Worm (Caenorhabditis elegans) whole organism, midembryonic: ENCODE results near the gene igdb-3.

Experiments
- T22C8.4 ChIP-seq: fragments of 200-800 bp; sonication (Bioruptor generic); IDR thresholded peaks from 2 replicates; pipeline ENCODE4 v1.3.6; 2022; ENCODE audit warnings: missing genetic modification characterization, missing compliant biosample characterization
- cog-1 ChIP-seq: sonication (generic microtip); optimal IDR thresholded peaks from 2 replicates; lab custom pipeline; 2016; ENCODE audit warnings: missing genetic modification characterization, missing compliant biosample characterization
- flt-1 ChIP-seq: fragments of 200-800 bp; sonication (Bioruptor generic); IDR thresholded peaks from 2 replicates; pipeline ENCODE4 v1.3.6; 2022; ENCODE audit warnings: missing genetic modification characterization, missing compliant biosample characterization
- klf-2 ChIP-seq: fragments of 200-800 bp; sonication (Bioruptor generic); conservative IDR thresholded peaks from 2 replicates; pipeline ENCODE4 v1.3.6; 2022; ENCODE audit warnings: missing genetic modification reagents, missing genetic modification characterization, missing compliant biosample characterization
- med-1 ChIP-seq: sonication (generic microtip); optimal IDR thresholded peaks from 2 replicates; lab custom pipeline; 2017; ENCODE audit warnings: missing genetic modification characterization, mild to moderate bottlenecking, missing compliant biosample characterization, antibody characterized with exemption, missing genetic modification reagents; ENCODE audit not compliant: insufficient read depth
- ref-1 ChIP-seq: fragments of 200-800 bp; sonication (Bioruptor generic); conservative IDR thresholded peaks from 2 replicates; pipeline ENCODE4 v1.3.6; 2022; ENCODE audit warnings: missing genetic modification reagents, missing genetic modification characterization, missing compliant biosample characterization
- tab-1 ChIP-seq: fragments of 200-800 bp; sonication (Bioruptor generic); IDR thresholded peaks from 2 replicates; pipeline ENCODE4 v1.3.6; 2022; ENCODE audit warnings: missing genetic modification characterization, missing compliant biosample characterization
- ztf-23 ChIP-seq: fragments of 200-800 bp; sonication (Bioruptor generic); IDR thresholded peaks from 2 replicates; pipeline ENCODE4 v1.3.6; 2022; ENCODE audit warnings: missing genetic modification reagents, missing genetic modification characterization, missing compliant biosample characterization
- ztf-29 ChIP-seq: fragments of 200-800 bp; sonication (Bioruptor generic); IDR thresholded peaks from 2 replicates; pipeline ENCODE4 v1.3.6; 2022; ENCODE audit warnings: missing genetic modification reagents, missing genetic modification characterization, missing compliant biosample characterization

igdb-3 gene

DNA sequence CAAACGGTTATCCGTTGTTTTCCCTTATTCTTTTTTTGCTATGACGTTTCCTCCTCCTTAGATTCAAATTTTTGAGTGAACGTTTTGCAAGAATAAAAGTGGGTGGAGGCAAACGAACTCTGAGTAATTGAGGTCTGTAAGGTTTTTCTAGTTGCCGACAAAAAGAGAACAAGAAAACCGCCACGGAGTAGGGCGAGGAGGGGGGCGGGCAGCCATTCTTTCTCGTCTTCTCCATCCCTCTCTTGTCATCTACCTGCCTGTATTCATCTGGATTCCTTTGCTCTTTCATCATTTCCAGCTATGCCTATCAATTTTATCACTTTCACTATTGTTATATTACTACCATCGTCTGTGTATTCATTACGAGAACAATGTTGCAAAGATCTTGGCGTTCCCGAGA is at the start of gene igdb-3:
igdb-3 (plus strand) TSS at position 301 of the 400 bp plus-strand sequence.
- TF ChIP-seq cog-1 (tag; lab: Kevin White, UChicago) (no peak), tab-1 (no peak), ref-1 (no peak), ztf-23 (GFP tag; lab: Robert Waterston, UW) (no peak), flt-1 (GFP tag; lab: Robert Waterston, UW) (no peak), klf-2 (GFP tag; lab: Robert Waterston, UW) (no peak), med-1 (GFP tag; lab: Kevin White, UChicago) (no peak), ztf-29 (GFP tag; lab: Robert Waterston, UW) (no peak), T22C8.4 (no peak)

DNA sequence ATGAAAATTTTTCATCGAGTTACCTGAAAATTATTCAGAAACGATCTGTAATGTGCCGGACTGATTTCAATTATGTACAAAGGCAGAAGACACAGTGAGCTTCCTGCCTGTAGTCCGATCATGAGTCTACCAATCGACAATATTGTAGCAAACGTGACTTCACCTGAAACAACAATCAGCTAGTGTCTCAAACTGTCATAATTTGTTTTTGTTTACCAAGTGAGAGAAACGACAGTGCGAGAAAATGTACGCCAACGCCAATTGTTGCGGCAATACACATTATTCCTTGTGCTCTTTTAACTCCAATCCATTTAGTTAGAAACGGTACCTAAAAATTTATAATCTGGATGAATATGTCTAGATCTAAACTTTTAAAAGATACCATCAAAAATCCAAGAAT is 47.9 kb upstream of the igdb-3 start:
- TF ChIP-seq T22C8.4: no peak
- no peak for TF ChIP-seq ztf-23 (GFP tag; lab: Robert Waterston, UW)
- no peak for TF ChIP-seq flt-1 (GFP tag; lab: Robert Waterston, UW)
- no peak for TF ChIP-seq ref-1
- no peak for TF ChIP-seq med-1 (GFP tag; lab: Kevin White, UChicago)
- TF ChIP-seq tab-1: no peak
- no peak for TF ChIP-seq klf-2 (GFP tag; lab: Robert Waterston, UW)
- no peak for TF ChIP-seq ztf-29 (GFP tag; lab: Robert Waterston, UW)
- no peak for TF ChIP-seq cog-1 (tag; lab: Kevin White, UChicago)

DNA sequence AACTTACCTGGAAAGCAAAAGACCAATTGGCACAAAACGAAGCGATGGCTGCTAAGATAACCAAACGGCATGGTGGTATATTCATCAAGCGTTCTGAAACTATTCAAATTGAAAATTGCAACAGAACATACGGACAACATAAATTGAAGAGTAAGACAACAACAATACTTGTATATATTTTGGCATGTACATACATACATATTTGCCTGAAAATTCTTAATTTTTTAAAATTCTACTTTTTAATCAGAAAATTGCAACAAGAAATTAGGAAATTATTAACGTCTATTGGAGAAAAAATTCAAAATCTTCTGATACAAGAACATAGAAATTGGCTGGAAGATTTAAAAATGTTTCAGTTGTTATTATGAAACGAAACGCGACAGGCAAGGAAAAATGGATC is 47.3 kb upstream of the igdb-3 start, which contains the start of gene C03B1.13:
C03B1.13 (minus strand) TSS at position 101 of the 400 bp plus-strand sequence.
- TF ChIP-seq tab-1: no peak
- no peak for TF ChIP-seq ref-1
- TF ChIP-seq med-1 (GFP tag; lab: Kevin White, UChicago): no peak
- no peak for TF ChIP-seq T22C8.4
- TF ChIP-seq ztf-23 (GFP tag; lab: Robert Waterston, UW): no peak
- TF ChIP-seq cog-1 (tag; lab: Kevin White, UChicago): no peak
- TF ChIP-seq klf-2 (GFP tag; lab: Robert Waterston, UW): no peak
- TF ChIP-seq ztf-29 (GFP tag; lab: Robert Waterston, UW): no peak
- TF ChIP-seq flt-1 (GFP tag; lab: Robert Waterston, UW): no peak

DNA sequence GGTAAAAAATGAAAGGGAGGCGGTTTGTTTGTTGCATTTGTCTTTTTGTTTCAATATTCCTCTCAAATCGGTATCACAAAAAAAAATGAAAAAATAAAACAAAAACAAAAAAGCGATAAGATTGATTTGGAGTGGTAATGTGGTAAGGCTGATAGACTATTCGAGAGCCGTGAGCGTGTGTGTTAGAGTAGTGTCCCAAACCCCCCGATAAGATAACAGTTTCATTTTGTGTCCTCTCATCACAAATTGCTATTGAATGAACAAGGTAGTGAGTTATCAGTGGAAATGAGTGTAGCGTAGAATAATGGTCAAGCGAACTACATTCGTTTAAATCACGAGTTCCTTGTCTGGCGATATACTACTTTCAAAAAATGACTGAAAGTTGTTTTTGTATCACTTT is 46.8 kb upstream of the igdb-3 start:
- TF ChIP-seq tab-1 (no peak), flt-1 (GFP tag; lab: Robert Waterston, UW) (no peak), ztf-29 (GFP tag; lab: Robert Waterston, UW) (no peak), T22C8.4 (no peak), ztf-23 (GFP tag; lab: Robert Waterston, UW) (no peak), med-1 (GFP tag; lab: Kevin White, UChicago) (no peak), ref-1 (no peak), cog-1 (tag; lab: Kevin White, UChicago) (no peak), klf-2 (GFP tag; lab: Robert Waterston, UW) (no peak)

DNA sequence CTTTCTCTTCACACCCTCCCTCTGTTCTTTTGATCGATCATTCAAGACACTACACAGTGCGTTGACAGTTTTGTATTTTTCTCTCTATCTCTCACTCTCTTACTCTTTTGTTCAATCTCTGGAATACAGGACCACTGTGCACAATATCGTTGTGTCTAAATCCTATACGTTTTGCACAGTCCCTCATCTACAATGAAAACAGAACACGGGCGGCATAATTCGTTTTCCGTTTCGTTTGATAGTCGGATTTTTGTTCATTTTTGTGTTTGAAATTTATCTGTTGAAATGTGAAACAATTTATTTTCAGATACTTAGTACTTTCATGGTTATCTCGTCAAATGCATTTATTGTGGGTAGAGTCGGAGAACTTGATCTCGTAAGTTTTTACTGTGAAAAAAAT is 43.8 kb upstream of the igdb-3 start, which contains the start of gene C03B1.7:
C03B1.7 (plus strand) TSS at position 301 of the 400 bp plus-strand sequence.
- TF ChIP-seq ref-1 (no peak), tab-1 (no peak), flt-1 (GFP tag; lab: Robert Waterston, UW) (no peak), cog-1 (tag; lab: Kevin White, UChicago) (no peak), ztf-23 (GFP tag; lab: Robert Waterston, UW) (no peak)

DNA sequence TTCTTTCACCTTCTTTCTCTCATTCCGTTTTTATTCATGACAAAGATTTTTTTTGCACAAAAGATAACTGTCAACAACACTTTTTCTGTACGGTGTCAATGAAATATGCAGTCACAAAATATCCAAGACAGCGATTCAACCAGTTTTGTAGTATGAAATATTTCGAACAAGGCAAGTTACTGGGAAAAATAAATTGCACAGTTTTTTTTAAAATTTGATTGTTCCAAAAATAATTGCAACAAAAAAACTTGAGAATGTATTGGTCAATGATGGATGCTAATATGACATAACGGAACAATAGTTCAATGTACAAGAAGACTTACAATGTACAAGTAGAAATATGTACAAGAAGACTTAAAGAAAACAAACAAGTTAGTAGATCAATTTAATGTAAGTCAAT is 39.5 kb upstream of the igdb-3 start:
- TF ChIP-seq T22C8.4: no peak
- no peak for TF ChIP-seq klf-2 (GFP tag; lab: Robert Waterston, UW)
- TF ChIP-seq med-1 (GFP tag; lab: Kevin White, UChicago): no peak

DNA sequence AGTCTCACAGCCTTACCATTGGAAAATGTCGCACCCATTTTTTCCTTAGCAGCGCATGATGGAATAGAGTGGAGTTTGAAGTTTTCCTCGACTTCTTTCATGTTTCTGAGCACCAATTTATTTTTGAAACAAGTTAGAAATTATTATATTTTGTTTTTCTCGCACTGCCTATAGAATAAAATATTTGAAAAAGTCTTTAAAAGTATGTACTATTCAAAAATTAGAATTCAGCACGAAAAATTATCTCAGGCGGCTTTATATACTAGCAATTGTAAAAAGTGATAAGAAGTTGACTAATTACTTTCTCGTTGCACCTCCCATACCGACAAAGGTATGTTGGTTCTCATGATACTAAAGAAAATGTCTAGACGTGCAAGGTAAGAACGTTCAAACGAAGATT is 38.3 kb upstream of the igdb-3 start, which contains the start of gene C03B1.9:
C03B1.9 (minus strand) TSS at position 101 of the 400 bp plus-strand sequence.
- TF ChIP-seq T22C8.4 (no peak), ztf-23 (GFP tag; lab: Robert Waterston, UW) (no peak), tab-1 (no peak), klf-2 (GFP tag; lab: Robert Waterston, UW) (no peak), ref-1 (no peak), cog-1 (tag; lab: Kevin White, UChicago) (no peak), med-1 (GFP tag; lab: Kevin White, UChicago) (no peak), ztf-29 (GFP tag; lab: Robert Waterston, UW) (no peak), flt-1 (GFP tag; lab: Robert Waterston, UW) (no peak)

DNA sequence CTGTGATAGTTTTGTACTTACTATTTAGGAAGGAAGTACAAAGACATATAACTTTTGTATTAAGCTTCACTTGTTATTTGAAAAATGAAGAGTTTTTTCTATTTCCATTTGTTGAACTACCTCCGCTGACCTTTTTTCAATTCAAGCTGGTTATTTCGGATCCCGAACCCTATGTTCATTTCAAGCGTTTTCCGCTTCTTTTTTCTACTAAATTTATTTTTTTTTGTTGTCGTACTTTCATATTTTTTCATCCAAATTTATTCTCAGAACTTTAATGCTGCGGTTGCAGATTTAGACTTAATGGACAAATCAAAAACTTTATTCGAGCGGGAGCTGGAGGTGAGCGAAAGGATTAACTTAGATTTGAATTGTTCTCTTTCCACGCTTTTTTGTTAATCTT is 35.3 kb upstream of the igdb-3 start, which contains the start of gene C03B1.6:
C03B1.6 (plus strand) TSS at position 301 of the 400 bp plus-strand sequence.
- no peak for TF ChIP-seq tab-1
- TF ChIP-seq med-1 (GFP tag; lab: Kevin White, UChicago): no peak
- TF ChIP-seq ref-1: no peak
- TF ChIP-seq ztf-29 (GFP tag; lab: Robert Waterston, UW): no peak
- TF ChIP-seq flt-1 (GFP tag; lab: Robert Waterston, UW): no peak
- TF ChIP-seq T22C8.4: no peak
- TF ChIP-seq klf-2 (GFP tag; lab: Robert Waterston, UW): no peak
- TF ChIP-seq ztf-23 (GFP tag; lab: Robert Waterston, UW): no peak
- no peak for TF ChIP-seq cog-1 (tag; lab: Kevin White, UChicago)

DNA sequence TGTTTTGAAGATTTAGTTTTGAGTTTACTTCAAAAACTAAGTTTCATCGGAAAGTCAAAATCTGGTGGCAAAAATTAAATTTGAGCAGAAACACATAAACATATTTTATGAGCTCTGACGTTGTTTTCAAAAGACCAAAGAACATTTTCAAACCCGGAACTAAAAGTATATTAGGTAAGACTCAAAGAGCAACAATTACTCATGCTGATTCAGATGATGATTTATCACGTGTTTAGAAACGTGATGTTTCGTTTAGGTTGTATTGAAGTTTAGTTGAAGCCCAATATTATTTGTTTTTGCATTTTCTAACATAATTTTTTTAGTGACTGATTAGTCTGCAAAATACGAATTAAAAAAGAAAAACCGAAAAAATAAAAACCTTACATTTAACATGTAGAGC is 31.5 kb upstream of the igdb-3 start:
- TF ChIP-seq T22C8.4: no peak
- no peak for TF ChIP-seq ref-1
- no peak for TF ChIP-seq flt-1 (GFP tag; lab: Robert Waterston, UW)
- no peak for TF ChIP-seq cog-1 (tag; lab: Kevin White, UChicago)
- TF ChIP-seq ztf-23 (GFP tag; lab: Robert Waterston, UW): no peak
- no peak for TF ChIP-seq ztf-29 (GFP tag; lab: Robert Waterston, UW)
- TF ChIP-seq tab-1: no peak
- TF ChIP-seq klf-2 (GFP tag; lab: Robert Waterston, UW): no peak
- TF ChIP-seq med-1 (GFP tag; lab: Kevin White, UChicago): no peak
